Worm (Caenorhabditis elegans) whole organism, L4 larva: ENCODE measurements around the gene ddx-15.
A peak's percentile ranks its signal among the peaks of the same experiment; 100 is the strongest.

Experiments used
- D1046.2 ChIP-seq: fragments of 200-800 bp; sonication (Bioruptor generic); IDR thresholded peaks from 2 replicates; pipeline ENCODE4 v1.3.6; 2022; ENCODE audit warnings: missing genetic modification characterization, missing compliant biosample characterization
- F10B5.3 ChIP-seq: sonication (generic microtip); optimal IDR thresholded peaks from 2 replicates; lab custom pipeline; 2016; ENCODE audit warnings: mild to moderate bottlenecking, missing genetic modification characterization, missing compliant biosample characterization
- F26F4.8 ChIP-seq: fragments of 200-800 bp; sonication (Bioruptor generic); conservative IDR thresholded peaks from 2 replicates; pipeline ENCODE4 v1.3.6; 2022; ENCODE audit warnings: missing genetic modification characterization, missing compliant biosample characterization
- F37D6.2 ChIP-seq: sonication (generic microtip); optimal IDR thresholded peaks from 2 replicates; lab custom pipeline; 2016; ENCODE audit warnings: mild to moderate bottlenecking, missing genetic modification characterization, missing compliant biosample characterization
- F49E8.2 ChIP-seq: sonication (generic microtip); optimal IDR thresholded peaks from 2 replicates; lab custom pipeline; 2016; ENCODE audit warnings: missing compliant biosample characterization, mild to moderate bottlenecking, missing genetic modification characterization, borderline replicate concordance
- R02D3.7 ChIP-seq: fragments of 150-350 bp; sonication (generic microtip); optimal IDR thresholded peaks from 3 replicates; lab custom pipeline; 2014; ENCODE audit warnings: missing biosample characterization, missing genetic modification characterization
- T26A8.4 ChIP-seq: fragments of 200-800 bp; sonication (Bioruptor generic); IDR thresholded peaks from 2 replicates; pipeline ENCODE4 v1.3.6; 2022; ENCODE audit warnings: missing genetic modification characterization, missing compliant biosample characterization
- Y5F2A.4 ChIP-seq: fragments of 200-800 bp; sonication (Bioruptor generic); optimal IDR thresholded peaks from 2 replicates; lab custom pipeline; 2018; ENCODE audit warnings: mild to moderate bottlenecking, missing genetic modification characterization, missing compliant biosample characterization
- aha-1 ChIP-seq: fragments of 150-350 bp; peaks from one replicate; lab custom pipeline; 2014; ENCODE audit warnings: missing biosample characterization, missing genetic modification characterization
- ama-1 ChIP-seq: fragments of 150-350 bp; optimal IDR thresholded peaks from 2 replicates; lab custom pipeline; 2014; ENCODE audit warnings: inconsistent platforms, mixed read lengths
- ceh-28 ChIP-seq: fragments of 150-350 bp; optimal IDR thresholded peaks from 2 replicates; lab custom pipeline; 2014; ENCODE audit warnings: missing biosample characterization, missing genetic modification reagents, missing genetic modification characterization
- ceh-44 ChIP-seq: fragments of 200-800 bp; sonication (Bioruptor generic); IDR thresholded peaks from 2 replicates; pipeline ENCODE4 v1.3.6; 2022; ENCODE audit warnings: missing genetic modification reagents, missing genetic modification characterization, missing compliant biosample characterization
- ctbp-1 ChIP-seq: fragments of 200-800 bp; sonication (Bioruptor generic); IDR thresholded peaks from 2 replicates; pipeline ENCODE4 v1.3.6; 2022; ENCODE audit warnings: missing genetic modification reagents, missing genetic modification characterization, missing compliant biosample characterization
- daf-12 ChIP-seq: fragments of 150-350 bp; optimal IDR thresholded peaks from 2 replicates; lab custom pipeline; 2014; ENCODE audit warnings: missing biosample characterization, missing genetic modification reagents, missing genetic modification characterization
- daf-16 ChIP-seq, 3 experiments: sonication (generic microtip); optimal IDR thresholded peaks; 2 replicates each; lab custom pipeline; 2016 to 2017; ENCODE audit warnings: missing genetic modification characterization in 3 of 3, missing genetic modification reagents in 3 of 3, mild to moderate bottlenecking in 2 of 3, missing compliant biosample characterization in 2 of 3, missing biosample characterization in 1 of 3, moderate library complexity in 1 of 3
- daf-19 ChIP-seq: fragments of 200-800 bp; sonication (Bioruptor generic); conservative IDR thresholded peaks from 2 replicates; pipeline ENCODE4 v1.3.6; 2022; ENCODE audit warnings: missing genetic modification characterization, missing compliant biosample characterization
- dmd-8 ChIP-seq: fragments of 200-800 bp; sonication (Bioruptor generic); IDR thresholded peaks from 2 replicates; pipeline ENCODE4 v1.3.6; 2022; ENCODE audit warnings: missing genetic modification characterization, missing compliant biosample characterization
- dpl-1 ChIP-seq: fragments of 150-350 bp; optimal IDR thresholded peaks from 2 replicates; lab custom pipeline; 2014; ENCODE audit warnings: missing biosample characterization, missing genetic modification reagents, missing genetic modification characterization
- dve-1 ChIP-seq: sonication (generic microtip); optimal IDR thresholded peaks from 2 replicates; lab custom pipeline; 2017; ENCODE audit warnings: antibody characterized with exemption, mild to moderate bottlenecking, missing genetic modification characterization, missing compliant biosample characterization; ENCODE audit not compliant: insufficient read depth
- fkh-10 ChIP-seq: fragments of 150-350 bp; optimal IDR thresholded peaks from 2 replicates; lab custom pipeline; 2014; ENCODE audit warnings: missing biosample characterization, missing genetic modification reagents, missing genetic modification characterization
- fos-1 ChIP-seq: fragments of 150-350 bp; optimal IDR thresholded peaks from 2 replicates; lab custom pipeline; 2014; ENCODE audit warnings: missing biosample characterization, missing genetic modification characterization
- hif-1 ChIP-seq, 2 experiments: sonication (generic microtip); optimal IDR thresholded peaks; 2 replicates each; lab custom pipeline; 2016 to 2017; ENCODE audit warnings: missing compliant biosample characterization in 2 of 2, missing genetic modification characterization in 2 of 2, missing genetic modification reagents in 2 of 2, missing genotype in 2 of 2, mild to moderate bottlenecking in 1 of 2
- hlh-11 ChIP-seq: fragments of 200-800 bp; sonication (Bioruptor generic); optimal IDR thresholded peaks from 2 replicates; lab custom pipeline; 2018; ENCODE audit warnings: mild to moderate bottlenecking, missing genetic modification characterization, missing compliant biosample characterization
- hlh-30 ChIP-seq: sonication (generic microtip); optimal IDR thresholded peaks from 2 replicates; lab custom pipeline; 2017; ENCODE audit warnings: antibody characterized with exemption, mild to moderate bottlenecking, missing genetic modification characterization, missing compliant biosample characterization; ENCODE audit not compliant: insufficient read depth
- hmg-1.1 ChIP-seq: fragments of 200-800 bp; sonication (Bioruptor generic); IDR thresholded peaks from 2 replicates; pipeline ENCODE4 v1.3.6; 2022; ENCODE audit warnings: missing genetic modification reagents, missing genetic modification characterization, missing compliant biosample characterization
- jun-1 ChIP-seq: fragments of 150-350 bp; optimal IDR thresholded peaks from 2 replicates; lab custom pipeline; 2014; ENCODE audit warnings: missing biosample characterization, missing genetic modification reagents, missing genetic modification characterization
- lin-13 ChIP-seq: fragments of 150-350 bp; optimal IDR thresholded peaks from 2 replicates; lab custom pipeline; 2014; ENCODE audit warnings: missing biosample characterization, missing genetic modification reagents, missing genetic modification characterization
- lin-29 ChIP-seq: fragments of 200-800 bp; sonication (Bioruptor generic); IDR thresholded peaks from 2 replicates; pipeline ENCODE4 v1.3.6; 2022; ENCODE audit warnings: missing genetic modification reagents, missing genetic modification characterization, missing compliant biosample characterization
- lin-38 ChIP-seq: fragments of 200-800 bp; sonication (Bioruptor generic); IDR thresholded peaks from 2 replicates; pipeline ENCODE4 v1.3.6; 2022; ENCODE audit warnings: missing genetic modification reagents, missing genetic modification characterization, missing compliant biosample characterization
- lir-3 ChIP-seq: sonication (generic microtip); optimal IDR thresholded peaks from 2 replicates; lab custom pipeline; 2016; ENCODE audit warnings: mild to moderate bottlenecking, missing genetic modification characterization, missing compliant biosample characterization
- lsy-2 ChIP-seq, 2 experiments: fragments of 150-350 bp in 1 of 2; sonication (generic microtip) in 1 of 2; optimal IDR thresholded peaks; 2 replicates each; lab custom pipeline; 2014 to 2017; ENCODE audit warnings: missing biosample characterization in 2 of 2, missing genetic modification characterization in 2 of 2
- madf-9 ChIP-seq: fragments of 200-800 bp; sonication (Bioruptor generic); conservative IDR thresholded peaks from 2 replicates; pipeline ENCODE4 v1.3.6; 2022; ENCODE audit warnings: missing genetic modification reagents, missing genetic modification characterization, missing compliant biosample characterization
- mdl-1 ChIP-seq, 2 experiments: fragments of 150-350 bp in 1 of 2; sonication (generic microtip) in 1 of 2; optimal IDR thresholded peaks; 2 replicates each; lab custom pipeline; 2014 to 2017; ENCODE audit warnings: missing biosample characterization in 2 of 2, missing genetic modification characterization in 2 of 2
- mep-1 ChIP-seq: fragments of 150-350 bp; sonication (generic microtip); optimal IDR thresholded peaks from 3 replicates; lab custom pipeline; 2014; ENCODE audit warnings: missing biosample characterization, missing genetic modification characterization
- mes-2 ChIP-seq: sonication (generic microtip); optimal IDR thresholded peaks from 2 replicates; lab custom pipeline; 2016; ENCODE audit warnings: missing genotype, mild to moderate bottlenecking, missing genetic modification characterization, missing compliant biosample characterization; ENCODE audit not compliant: poor library complexity, severe bottlenecking
- nhr-102 ChIP-seq: sonication (generic microtip); optimal IDR thresholded peaks from 2 replicates; lab custom pipeline; 2016; ENCODE audit warnings: mild to moderate bottlenecking, missing genetic modification characterization, moderate library complexity, missing compliant biosample characterization
- nhr-11 ChIP-seq: fragments of 150-350 bp; optimal IDR thresholded peaks from 2 replicates; lab custom pipeline; 2014; ENCODE audit warnings: missing biosample characterization, missing genetic modification characterization
- nhr-25 ChIP-seq: sonication (generic microtip); optimal IDR thresholded peaks from 2 replicates; lab custom pipeline; 2017; ENCODE audit warnings: missing genetic modification characterization, mild to moderate bottlenecking, missing compliant biosample characterization, antibody characterized with exemption, moderate library complexity, borderline replicate concordance; ENCODE audit not compliant: insufficient read depth
- nhr-28 ChIP-seq: fragments of 150-350 bp; optimal IDR thresholded peaks from 2 replicates; lab custom pipeline; 2014; ENCODE audit warnings: missing biosample characterization, missing genetic modification characterization
- nhr-6 ChIP-seq: fragments of 150-350 bp; optimal IDR thresholded peaks from 2 replicates; lab custom pipeline; 2014; ENCODE audit warnings: missing biosample characterization, missing genetic modification characterization
- php-3 ChIP-seq: fragments of 200-800 bp; sonication (Bioruptor generic); IDR thresholded peaks from 2 replicates; pipeline ENCODE4 v1.3.6; 2022; ENCODE audit warnings: missing genetic modification reagents, missing genetic modification characterization, missing compliant biosample characterization
- rbr-2 ChIP-seq: sonication (generic microtip); optimal IDR thresholded peaks from 2 replicates; lab custom pipeline; 2016; ENCODE audit warnings: missing genotype, missing genetic modification characterization, missing compliant biosample characterization
- snpc-1.2 ChIP-seq: fragments of 200-800 bp; sonication (Bioruptor generic); IDR thresholded peaks from 2 replicates; pipeline ENCODE4 v1.3.6; 2022; ENCODE audit warnings: missing genetic modification reagents, missing genetic modification characterization, missing compliant biosample characterization
- snpc-4 ChIP-seq: fragments of 150-350 bp; optimal IDR thresholded peaks from 2 replicates; lab custom pipeline; 2014; ENCODE audit warnings: missing biosample characterization, missing genetic modification characterization
- unc-130 ChIP-seq: sonication (generic microtip); optimal IDR thresholded peaks from 2 replicates; lab custom pipeline; 2016; ENCODE audit warnings: missing genetic modification reagents, missing genetic modification characterization, missing compliant biosample characterization
- unc-39 ChIP-seq: sonication (generic microtip); optimal IDR thresholded peaks from 2 replicates; lab custom pipeline; 2017; ENCODE audit warnings: missing biosample characterization, missing genetic modification characterization
- zag-1 ChIP-seq: fragments of 150-350 bp; optimal IDR thresholded peaks from 2 replicates; lab custom pipeline; 2014; ENCODE audit warnings: missing biosample characterization, missing genetic modification characterization
- zfp-3 ChIP-seq: fragments of 200-800 bp; sonication (Bioruptor generic); conservative IDR thresholded peaks from 2 replicates; pipeline ENCODE4 v1.3.6; 2022; ENCODE audit warnings: missing genetic modification reagents, missing genetic modification characterization, missing compliant biosample characterization

Gene ddx-15

ce11 chrIII:5591668-5592149, at the start of gene ddx-15, which contains the start of gene ucr-1:
Gene ddx-15 (minus strand): TSS chrIII:5591718.
Gene ucr-1 (plus strand): TSS chrIII:5592135.
- TF ChIP-seq dve-1 (tag; lab: Kevin White, UChicago) = peak; percentile 73
- TF ChIP-seq daf-12 (tag; lab: Kevin White, UChicago) = no peak
- peak; percentile 9 for TF ChIP-seq rbr-2 (tag; lab: Kevin White, UChicago)
- no peak for TF ChIP-seq lin-29 (GFP tag; lab: Robert Waterston, UW)
- TF ChIP-seq hmg-1.1 (GFP tag; lab: Robert Waterston, UW) = 0 out of 2 replicates have a peak, but pooled peaks have one; percentile 34
- TF ChIP-seq lir-3 (tag; lab: Kevin White, UChicago) = no peak
- TF ChIP-seq php-3 (GFP tag; lab: Robert Waterston, UW) = no peak
- TF ChIP-seq lsy-2 (tag; optimal IDR thresholded peaks at IDR 0.05; lab: Kevin White, UChicago) = peak; percentile 12 to 88
- TF ChIP-seq hif-1 (tag; optimal IDR thresholded peaks at IDR 0.05; lab: Kevin White, UChicago) = peak in 1 of 2 experiments; percentile 43
- no peak for TF ChIP-seq F37D6.2 (tag; lab: Kevin White, UChicago)
- TF ChIP-seq unc-130 (GFP tag; lab: Kevin White, UChicago) = peak; percentile 27
- TF ChIP-seq snpc-1.2 (GFP tag; lab: Robert Waterston, UW) = no peak
- peak; percentile 55 for TF ChIP-seq R02D3.7 (tag; lab: Kevin White, UChicago)
- TF ChIP-seq nhr-6 (tag; lab: Kevin White, UChicago) = peak; percentile 50
- TF ChIP-seq F49E8.2 (tag; lab: Kevin White, UChicago) = no peak
- TF ChIP-seq madf-9 = no peak
- no peak for TF ChIP-seq Y5F2A.4 (GFP tag; lab: Kevin White, UChicago)
- peak; percentile 68 for TF ChIP-seq dpl-1 (GFP tag; lab: Kevin White, UChicago)
- TF ChIP-seq ceh-44 = no peak
- peak; percentile 23 for TF ChIP-seq nhr-28 (tag; lab: Kevin White, UChicago)
- TF ChIP-seq D1046.2 (GFP tag; lab: Robert Waterston, UW) = no peak
- no peak for TF ChIP-seq fos-1
- peak; percentile 33 for TF ChIP-seq ama-1 (lab: Kevin White, UChicago)
- TF ChIP-seq dmd-8 (GFP tag; lab: Robert Waterston, UW) = no peak
- TF ChIP-seq daf-19 (GFP tag; lab: Robert Waterston, UW) = no peak
- peak; percentile 21 for TF ChIP-seq nhr-25
- no peak for TF ChIP-seq F26F4.8
- TF ChIP-seq hlh-11 (tag; lab: Kevin White, UChicago) = peak; percentile 47
- TF ChIP-seq daf-16 (GFP tag; optimal IDR thresholded peaks at IDR 0.05; lab: Kevin White, UChicago) = no peak
- TF ChIP-seq daf-16 (tag; optimal IDR thresholded peaks at IDR 0.05; lab: Kevin White, UChicago) = peak; percentile 33
- peak; percentile 63 for TF ChIP-seq hlh-30 (tag; lab: Kevin White, UChicago)
- peak; percentile 66 for TF ChIP-seq lin-38
- TF ChIP-seq lin-13 = peak; percentile 37
- no peak for TF ChIP-seq ceh-28 (tag; lab: Kevin White, UChicago)
- no peak for TF ChIP-seq unc-39
- peak; percentile 87 for TF ChIP-seq mes-2 (tag; lab: Kevin White, UChicago)
- no peak for TF ChIP-seq mdl-1 (tag; optimal IDR thresholded peaks at IDR 0.05; lab: Kevin White, UChicago)

DNA sequence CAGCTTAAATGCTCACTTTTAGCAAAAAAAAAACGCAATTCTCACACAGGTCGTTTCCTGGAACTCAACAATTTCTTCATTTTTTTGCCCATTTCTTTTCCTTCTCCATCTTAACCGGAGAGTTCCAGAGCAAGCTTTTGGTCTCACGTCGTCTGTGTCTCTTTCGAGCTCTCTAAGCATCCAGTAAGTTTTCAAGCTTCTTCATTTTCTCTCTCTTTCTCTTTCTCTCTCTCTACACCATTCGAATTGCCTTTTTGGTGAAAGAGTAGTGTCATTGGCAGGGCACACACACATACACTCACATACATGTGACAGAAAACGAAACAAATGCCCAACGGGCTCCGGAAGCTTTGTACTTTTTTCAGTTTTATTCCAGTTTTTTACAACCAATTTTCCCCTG, 48.4 kb upstream of the ddx-15 start:
- TF ChIP-seq mdl-1 (tag; optimal IDR thresholded peaks at IDR 0.05; lab: Kevin White, UChicago) (peak in 1 of 2 experiments; percentile 60), mep-1 (tag; lab: Kevin White, UChicago) (peak; percentile 44), nhr-28 (tag; lab: Kevin White, UChicago) (peak; percentile 6), snpc-4 (no peak), zag-1 (no peak), lin-38 (no peak), jun-1 (tag; lab: Kevin White, UChicago) (no peak), fkh-10 (peak; percentile 1), hlh-30 (tag; lab: Kevin White, UChicago) (peak; percentile 71), hmg-1.1 (GFP tag; lab: Robert Waterston, UW) (0 out of 2 replicates have a peak, but pooled peaks have one; percentile 48), aha-1 (peak; percentile 59), nhr-11 (peak; percentile 66), ctbp-1 (GFP tag; lab: Robert Waterston, UW) (0 out of 2 replicates have a peak, but pooled peaks have one; percentile 22), nhr-102 (tag; lab: Kevin White, UChicago) (no peak), F37D6.2 (tag; lab: Kevin White, UChicago) (peak; percentile 7), rbr-2 (tag; lab: Kevin White, UChicago) (no peak), T26A8.4 (GFP tag; lab: Robert Waterston, UW) (no peak), mes-2 (tag; lab: Kevin White, UChicago) (peak; percentile 23), dve-1 (tag; lab: Kevin White, UChicago) (peak; percentile 10), zfp-3 (GFP tag; lab: Robert Waterston, UW) (no peak), lsy-2 (tag; optimal IDR thresholded peaks at IDR 0.05; lab: Kevin White, UChicago) (peak in 1 of 2 experiments; percentile 61), F10B5.3 (tag; lab: Kevin White, UChicago) (no peak)
